Fruit fly (Drosophila melanogaster) Kc167 (cell line): ENCODE measurements around the gene CG7675.

Experiments used
- Myc ChIP-seq: fragments of >200 bp; optimal IDR thresholded peaks from 2 replicates; lab custom pipeline; 2017; ENCODE audit warnings: missing external identifiers
- Sin3A ChIP-seq: fragments of >200 bp; optimal IDR thresholded peaks from 2 replicates; lab custom pipeline; 2018; ENCODE audit warnings: missing external identifiers
- h ChIP-seq: fragments of >200 bp; optimal IDR thresholded peaks from 3 replicates; lab custom pipeline; 2018; ENCODE audit warnings: missing external identifiers
- insv ChIP-seq: fragments of >200 bp; optimal IDR thresholded peaks from 3 replicates; lab custom pipeline; 2018; ENCODE audit warnings: missing external identifiers
- psq ChIP-seq: fragments of >200 bp; optimal IDR thresholded peaks from 2 replicates; lab custom pipeline; 2017; ENCODE audit warnings: missing external identifiers
- ttk ChIP-seq: sonication (Bioruptor generic); optimal IDR thresholded peaks from 2 replicates; lab custom pipeline; 2017; ENCODE audit warnings: missing external identifiers

Gene CG7675

dm6 chr3R:18381014-18381512 lies at the start of gene CG7675:
CG7675 (minus strand) TSS chr3R:18381178.
- TF ChIP-seq insv (lab: Kevin White, UChicago) (no peak), h (lab: Kevin White, UChicago) (no peak), Sin3A (no peak), Myc (lab: Kevin White, UChicago) (no peak), ttk (lab: Kevin White, UChicago) (no peak), psq (lab: Kevin White, UChicago) (no peak)

- TF ChIP-seq psq (lab: Kevin White, UChicago), result no peak
- TF ChIP-seq insv (lab: Kevin White, UChicago), result no peak
- no peak for TF ChIP-seq h (lab: Kevin White, UChicago)
- no peak for TF ChIP-seq Sin3A
- TF ChIP-seq ttk (lab: Kevin White, UChicago), result no peak
- no peak for TF ChIP-seq Myc (lab: Kevin White, UChicago)
Observed at dm6 chr3R:18423352-18423751, 42.4 kb upstream of the CG7675 start.

dm6 chr3R:18422446-18422845 lies 41.5 kb upstream of the CG7675 start:
- no peak for TF ChIP-seq h (lab: Kevin White, UChicago)
- no peak for TF ChIP-seq ttk (lab: Kevin White, UChicago)
- TF ChIP-seq Sin3A, result no peak
- TF ChIP-seq Myc (lab: Kevin White, UChicago), result no peak
- TF ChIP-seq psq (lab: Kevin White, UChicago), result no peak

- peak; percentile 64 for TF ChIP-seq psq (lab: Kevin White, UChicago)
- TF ChIP-seq ttk (lab: Kevin White, UChicago), result no peak
- no peak for TF ChIP-seq h (lab: Kevin White, UChicago)
Observed at dm6 chr3R:18412279-18413214, 31.6 kb upstream of the CG7675 start, which contains the start of gene CG31122. CG31122 (minus strand) TSS chr3R:18412874.

dm6 chr3R:18411205-18411749 lies 30.3 kb upstream of the CG7675 start, which contains the start of gene CG10864:
CG10864 (minus strand) TSS chr3R:18411631.
- TF ChIP-seq h (lab: Kevin White, UChicago) (no peak), Myc (lab: Kevin White, UChicago) (no peak)

- TF ChIP-seq Myc (lab: Kevin White, UChicago) (no peak), psq (lab: Kevin White, UChicago) (no peak), h (lab: Kevin White, UChicago) (no peak), ttk (lab: Kevin White, UChicago) (no peak), Sin3A (no peak), insv (lab: Kevin White, UChicago) (no peak)
Observed at dm6 chr3R:18404713-18405112, 23.7 kb upstream of the CG7675 start, which contains the start of gene CG7685. CG7685 (plus strand) TSS chr3R:18404940.

dm6 chr3R:18402549-18403429 lies 21.8 kb upstream of the CG7675 start, which contains the start of the genes Wdr37 and koko:
Wdr37 (minus strand) TSS chr3R:18402716.
koko (plus strand) TSS chr3R:18403026.
- TF ChIP-seq Sin3A (no peak), Myc (lab: Kevin White, UChicago) (no peak), insv (lab: Kevin White, UChicago) (no peak), psq (lab: Kevin White, UChicago) (no peak), h (lab: Kevin White, UChicago) (no peak), ttk (lab: Kevin White, UChicago) (no peak)

dm6 chr3R:18399698-18400020 lies 18.7 kb upstream of the CG7675 start:
- TF ChIP-seq h (lab: Kevin White, UChicago), result no peak
- no peak for TF ChIP-seq psq (lab: Kevin White, UChicago)
- no peak for TF ChIP-seq insv (lab: Kevin White, UChicago)
- TF ChIP-seq Sin3A, result no peak
- TF ChIP-seq Myc (lab: Kevin White, UChicago), result no peak
- TF ChIP-seq ttk (lab: Kevin White, UChicago), result no peak

dm6 chr3R:18398954-18399697 lies 18.1 kb upstream of the CG7675 start, which contains the start of gene Vha100-2:
Vha100-2 (minus strand) TSS chr3R:18399169.
- TF ChIP-seq Sin3A, result no peak
- TF ChIP-seq h (lab: Kevin White, UChicago), result no peak
- no peak for TF ChIP-seq ttk (lab: Kevin White, UChicago)
- no peak for TF ChIP-seq Myc (lab: Kevin White, UChicago)

dm6 chr3R:18398460-18398901 lies 17.5 kb upstream of the CG7675 start:
- TF ChIP-seq insv (lab: Kevin White, UChicago) (no peak), ttk (lab: Kevin White, UChicago) (no peak), psq (lab: Kevin White, UChicago) (peak; percentile 3), Sin3A (no peak)
